ENCODE assay signal across 5 worm cellular contexts in genomic region chrIV:1310337-1310736, ce11.
TF ChIP-seq lines count a peak whose summit lies in the region.

No protein-coding gene starts in this region.

TF ChIP-seq in whole organism, L1 larva, 84 proteins besides CTCF, POLR2A, EP300 and RAD21:
- TF ChIP-seq efl-1 (optimal IDR thresholded peaks at IDR 0.05; lab: Kevin White, UChicago): peak in 1 of 2 experiments; percentile 11
- peak; percentile 1 to 95 for TF ChIP-seq efl-1 (GFP tag; optimal IDR thresholded peaks at IDR 0.05 in 1 of 2; lab: Kevin White, UChicago)
- no peak for TF ChIP-seq hpl-2 (GFP tag; optimal IDR thresholded peaks at IDR 0.05; lab: Kevin White, UChicago)
- peak in 2 of 3 experiments; percentile 49 to 54 for TF ChIP-seq dpl-1 (GFP tag; optimal IDR thresholded peaks at IDR 0.05; lab: Kevin White, UChicago)

TF ChIP-seq in whole organism, L2 larva, 48 proteins besides CTCF, POLR2A, EP300 and RAD21:
- TF ChIP-seq lsy-2 (tag; optimal IDR thresholded peaks at IDR 0.05; lab: Kevin White, UChicago): peak in 1 of 2 experiments; percentile 14
- TF ChIP-seq unc-55 (GFP tag; optimal IDR thresholded peaks at IDR 0.05; lab: Kevin White, UChicago): peak; percentile 32
- TF ChIP-seq ztf-1 (GFP tag; conservative IDR thresholded peaks at IDR 0.05; lab: Robert Waterston, UW): no peak

TF ChIP-seq in whole organism, L3 larva, 47 proteins besides CTCF, POLR2A, EP300 and RAD21:
- no peak for TF ChIP-seq ceh-9 (tag; optimal IDR thresholded peaks at IDR 0.05; lab: Kevin White, UChicago)
- TF ChIP-seq egl-5 (tag; optimal IDR thresholded peaks at IDR 0.05; lab: Kevin White, UChicago): no peak
- no peak for TF ChIP-seq fos-1 (tag; optimal IDR thresholded peaks at IDR 0.05; lab: Kevin White, UChicago)
- no peak for TF ChIP-seq sea-2 (GFP tag; optimal IDR thresholded peaks at IDR 0.05; lab: Kevin White, UChicago)
- no peak for TF ChIP-seq ztf-4 (tag; optimal IDR thresholded peaks at IDR 0.05; lab: Kevin White, UChicago)
- no peak for TF ChIP-seq ceh-28 (tag; optimal IDR thresholded peaks at IDR 0.05; lab: Kevin White, UChicago)
- no peak for TF ChIP-seq nhr-12 (tag; optimal IDR thresholded peaks at IDR 0.05; lab: Kevin White, UChicago)
- no peak for TF ChIP-seq elt-2 (tag; optimal IDR thresholded peaks at IDR 0.05; lab: Kevin White, UChicago)
- no peak for TF ChIP-seq hmg-11 (tag; optimal IDR thresholded peaks at IDR 0.05; lab: Kevin White, UChicago)
- TF ChIP-seq nhr-11 (tag; optimal IDR thresholded peaks at IDR 0.05; lab: Kevin White, UChicago): no peak
- no peak for TF ChIP-seq ZK546.5 (tag; optimal IDR thresholded peaks at IDR 0.05; lab: Kevin White, UChicago)
- peak; percentile 66 for TF ChIP-seq lin-15B (tag; optimal IDR thresholded peaks at IDR 0.05; lab: Kevin White, UChicago)
- TF ChIP-seq tbx-2 (tag; optimal IDR thresholded peaks at IDR 0.05; lab: Kevin White, UChicago): no peak
- peak; percentile 35 for TF ChIP-seq pha-4 (tag; optimal IDR thresholded peaks at IDR 0.05; lab: Kevin White, UChicago)
- no peak for TF ChIP-seq nhr-23 (tag; optimal IDR thresholded peaks at IDR 0.05; lab: Kevin White, UChicago)
- TF ChIP-seq nhr-25 (tag; optimal IDR thresholded peaks at IDR 0.05; lab: Kevin White, UChicago): no peak
- no peak for TF ChIP-seq elt-3 (tag; optimal IDR thresholded peaks at IDR 0.05; lab: Kevin White, UChicago)

TF ChIP-seq in whole organism, L4 larva, 104 proteins besides CTCF, POLR2A, EP300 and RAD21:
- TF ChIP-seq lin-38 (GFP tag; IDR thresholded peaks at IDR 0.05; lab: Robert Waterston, UW) (peak; percentile 88), mdt-29 (GFP tag; IDR thresholded peaks at IDR 0.05; lab: Robert Waterston, UW) (no peak)

TF ChIP-seq in whole organism, young adult, 124 proteins besides CTCF, POLR2A, EP300 and RAD21:
- TF ChIP-seq mcd-1 (GFP tag; IDR thresholded peaks at IDR 0.05; lab: Robert Waterston, UW) (peak; percentile 79), madf-3 (GFP tag; IDR thresholded peaks at IDR 0.05; lab: Robert Waterston, UW) (no peak)
